Worm (Caenorhabditis elegans) whole organism, dauer: ENCODE results near the gene eif-2Bepsilon.

ENCODE experiments used
- unc-62 ChIP-seq: sonication (generic microtip); optimal IDR thresholded peaks from 2 replicates; lab custom pipeline; 2017; ENCODE audit warnings: missing biosample characterization, missing genetic modification reagents, missing genetic modification characterization

Gene eif-2Bepsilon

DNA sequence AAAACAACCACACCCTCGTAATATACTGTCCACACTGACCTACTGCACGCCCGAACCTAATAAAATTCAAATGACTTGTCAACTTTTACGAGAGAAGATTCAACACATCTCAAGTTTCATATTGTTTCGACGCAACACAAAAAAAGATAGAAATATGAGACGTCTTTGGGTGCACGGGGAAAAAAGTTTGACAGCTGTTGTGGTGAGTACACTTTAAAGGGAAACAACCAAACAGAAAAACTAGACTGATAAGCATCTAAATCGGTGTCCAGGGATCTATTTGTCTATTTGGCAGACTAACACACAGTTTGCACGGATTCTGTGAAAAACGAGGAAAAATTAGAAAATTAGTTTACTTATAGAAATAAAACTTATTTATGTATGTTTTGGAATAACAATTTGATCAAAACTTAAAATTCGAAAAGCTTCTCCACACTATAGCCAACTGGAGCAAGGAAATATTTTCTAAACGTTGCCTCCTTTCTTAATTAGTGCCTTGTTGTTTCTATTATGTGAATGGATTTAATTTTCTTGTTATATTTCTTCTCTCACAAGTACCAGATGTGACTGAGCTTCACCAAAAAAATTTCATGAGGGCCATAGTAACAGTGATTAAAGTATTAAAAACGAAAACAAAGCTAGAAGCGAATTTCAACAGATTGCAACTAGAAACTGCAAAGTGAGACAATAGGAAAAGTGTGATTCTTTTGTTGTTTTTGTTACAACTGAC lies 17.9 kb upstream of the eif-2Bepsilon start:
- TF ChIP-seq unc-62 (GFP tag; lab: Kevin White, UChicago) = no peak

DNA sequence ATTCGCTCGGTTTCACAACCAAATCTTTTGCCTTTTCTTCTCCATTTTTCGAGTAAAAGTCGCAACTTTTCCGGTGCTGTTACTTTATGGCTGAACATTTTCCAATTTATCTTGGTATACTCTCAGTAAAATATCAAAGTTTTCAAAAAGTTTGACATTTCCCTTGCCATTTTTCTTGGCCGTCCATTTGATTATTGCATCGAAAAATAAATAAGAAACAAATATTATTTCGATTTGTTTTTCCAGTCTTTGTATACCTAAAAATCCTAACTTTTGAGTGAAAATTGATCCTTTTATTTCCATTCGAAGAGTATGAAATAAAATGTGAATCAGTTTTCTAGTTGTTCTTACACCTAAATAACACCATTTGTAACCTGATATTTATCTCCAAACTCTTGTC lies 15.2 kb upstream of the eif-2Bepsilon start:
- no peak for TF ChIP-seq unc-62 (GFP tag; lab: Kevin White, UChicago)

DNA sequence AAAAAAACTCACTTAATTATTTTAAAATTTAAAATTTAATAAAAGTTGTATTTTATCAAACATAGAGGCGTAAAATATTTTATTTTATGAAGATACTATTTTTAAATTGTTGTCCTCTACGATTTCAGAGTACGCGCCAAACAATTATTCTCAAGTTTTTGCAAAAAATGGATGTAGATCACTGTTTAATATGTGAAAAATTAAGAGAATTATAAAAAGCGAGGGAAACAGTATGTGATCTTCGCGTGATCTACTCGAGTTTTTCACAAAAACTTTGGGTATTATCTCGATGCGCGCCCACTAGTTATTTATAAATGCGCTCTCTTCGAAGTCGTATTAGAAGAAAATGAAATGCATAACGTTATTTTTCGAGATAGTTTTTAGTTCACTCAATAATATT lies 12.8 kb upstream of the eif-2Bepsilon start:
- no peak for TF ChIP-seq unc-62 (GFP tag; lab: Kevin White, UChicago)

DNA sequence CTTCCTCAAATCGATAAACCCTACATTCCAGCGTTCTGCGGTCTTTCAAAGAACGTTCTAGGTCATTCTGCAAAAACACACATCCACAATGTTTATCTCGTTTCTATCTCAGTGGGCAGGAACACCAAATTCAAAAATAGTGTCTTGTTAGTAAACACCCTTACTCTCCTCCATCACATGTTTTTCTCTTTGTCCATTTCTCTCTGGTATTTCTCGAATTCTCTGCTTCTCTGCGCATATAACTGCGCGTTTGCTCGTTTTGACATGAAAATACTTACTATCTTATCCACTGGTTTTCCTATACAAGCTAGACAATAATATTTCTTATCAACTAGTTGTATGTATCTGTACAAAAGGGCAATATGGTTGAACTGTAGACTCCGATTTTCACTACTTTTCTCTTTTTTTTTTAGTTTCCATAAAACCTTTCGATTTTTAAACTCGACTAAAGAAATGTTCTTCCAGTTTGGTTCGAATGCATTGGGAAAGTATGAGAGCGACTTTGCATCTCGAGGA lies 11.0 kb upstream of the eif-2Bepsilon start, which contains the start of gene pyr-1:
TSS of gene pyr-1 (plus strand) at position 466 of the 516 bp plus-strand sequence.
- no peak for TF ChIP-seq unc-62 (GFP tag; lab: Kevin White, UChicago)

DNA sequence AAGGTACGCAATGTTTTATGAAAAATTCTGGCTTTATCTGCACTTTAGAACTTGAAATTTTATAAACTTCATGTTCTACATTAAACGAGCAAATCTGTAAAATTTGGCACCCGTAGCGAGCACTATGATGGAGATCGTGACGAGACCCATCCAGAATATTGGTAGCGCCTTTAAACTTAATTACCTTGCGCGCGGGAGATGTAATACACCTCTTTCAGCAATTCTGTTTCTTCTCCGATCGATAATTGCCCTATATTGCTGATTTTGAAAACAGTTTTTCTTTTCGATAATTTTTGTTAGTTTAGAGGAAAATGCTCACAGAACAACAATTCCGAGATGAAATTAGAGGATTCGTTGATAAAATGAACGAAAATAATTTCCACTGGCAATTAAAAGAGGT lies 2.8 kb upstream of the eif-2Bepsilon start, which contains the start of gene atg-10:
TSS of gene atg-10 (plus strand) at position 301 of the 400 bp plus-strand sequence.
- no peak for TF ChIP-seq unc-62 (GFP tag; lab: Kevin White, UChicago)

DNA sequence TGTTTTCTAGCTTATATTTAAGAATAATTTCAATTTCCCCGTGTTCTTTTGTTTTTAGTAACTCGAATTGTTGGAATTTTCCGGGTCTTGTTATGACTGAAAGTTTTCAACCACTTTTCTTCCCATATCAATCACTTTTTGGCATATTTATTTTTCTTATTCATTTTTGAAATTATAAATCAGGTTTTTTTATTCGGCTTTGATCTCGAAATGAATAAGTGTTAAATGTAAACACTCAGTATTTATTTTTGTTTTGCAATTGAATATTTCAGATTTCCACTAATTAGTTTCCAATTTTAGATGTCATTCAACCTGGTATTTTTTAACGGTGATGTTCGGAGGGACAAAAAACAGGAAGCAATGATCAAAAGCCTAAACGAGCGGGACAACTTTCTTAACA lies 2.9 kb downstream of the eif-2Bepsilon start, which contains the start of gene etc-1:
TSS of gene etc-1 (plus strand) at position 301 of the 400 bp plus-strand sequence.
- no peak for TF ChIP-seq unc-62 (GFP tag; lab: Kevin White, UChicago)

DNA sequence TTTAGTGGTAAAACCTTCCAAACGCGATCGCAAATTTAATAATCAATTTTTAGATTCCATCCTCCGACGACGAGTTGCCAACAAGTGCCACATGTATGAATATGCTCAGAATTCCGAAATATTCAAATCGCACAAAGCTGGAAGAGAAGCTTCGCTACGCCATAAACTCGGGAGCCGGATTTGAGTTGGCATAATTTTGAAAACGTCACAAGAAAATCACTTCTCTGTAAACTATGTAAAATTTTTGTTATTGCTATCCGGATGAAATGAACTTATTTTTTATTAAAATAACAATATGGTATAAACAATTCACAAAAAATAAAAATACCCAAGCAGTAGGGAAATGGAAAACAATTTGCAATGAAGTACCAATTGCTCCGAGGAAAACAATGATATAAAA lies 7.2 kb downstream of the eif-2Bepsilon start:
- TF ChIP-seq unc-62 (GFP tag; lab: Kevin White, UChicago) = no peak

DNA sequence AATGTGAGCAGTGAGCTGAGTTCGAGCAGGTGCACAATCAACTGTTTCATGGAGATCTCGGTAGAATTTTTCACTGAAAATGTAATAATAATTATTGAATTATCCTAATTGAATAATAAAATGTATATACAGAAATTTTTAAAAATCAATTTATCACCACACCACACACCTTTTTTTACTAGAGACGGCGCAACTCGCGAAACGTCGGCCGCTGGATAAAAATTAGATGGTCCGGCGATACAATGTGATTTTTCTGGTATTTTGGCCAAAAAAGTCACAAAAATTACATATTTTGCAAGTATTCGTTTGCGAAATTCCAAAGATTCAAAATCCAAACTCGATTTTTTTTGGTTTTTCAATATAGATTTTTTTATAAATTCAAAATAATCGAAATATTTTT lies 9.2 kb downstream of the eif-2Bepsilon start:
- TF ChIP-seq unc-62 (GFP tag; lab: Kevin White, UChicago) = no peak

DNA sequence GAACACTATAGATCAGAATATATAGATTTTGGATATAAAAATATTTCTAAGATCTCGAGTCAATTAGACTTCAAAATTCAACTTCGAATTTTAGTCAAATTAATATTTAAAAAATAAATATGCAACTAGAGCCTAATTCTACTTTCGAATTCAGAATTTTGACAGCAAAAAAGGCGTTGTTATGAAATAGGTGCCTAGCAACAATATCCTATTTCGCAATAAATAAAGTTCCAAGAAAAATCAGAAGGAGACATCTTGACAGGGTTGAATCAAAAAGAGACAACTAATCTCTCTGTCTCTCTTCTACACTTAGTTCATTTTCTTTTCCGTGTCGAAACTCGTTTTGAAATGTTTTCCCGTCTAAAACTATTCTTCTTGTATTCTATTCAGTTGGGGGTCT lies 13.7 kb downstream of the eif-2Bepsilon start:
- no peak for TF ChIP-seq unc-62 (GFP tag; lab: Kevin White, UChicago)

DNA sequence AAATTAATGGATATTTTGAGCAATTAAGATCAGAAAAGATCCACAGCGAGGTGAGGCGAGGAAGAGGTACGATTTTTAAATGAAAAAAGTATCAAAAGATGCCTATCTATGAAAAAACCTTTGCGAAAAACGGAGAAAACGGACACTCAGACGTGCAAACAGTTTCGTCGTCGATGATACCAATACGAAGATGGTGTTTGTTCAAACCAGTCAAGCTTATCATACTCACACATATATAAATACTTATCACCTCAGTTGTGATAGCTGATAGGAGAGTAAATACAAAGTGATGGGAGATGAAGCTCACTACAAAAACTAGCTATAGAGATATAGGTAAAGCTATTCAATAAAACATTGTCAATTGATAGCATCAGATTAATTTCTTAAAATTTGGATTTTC lies 18.1 kb downstream of the eif-2Bepsilon start:
- TF ChIP-seq unc-62 (GFP tag; lab: Kevin White, UChicago) = no peak

DNA sequence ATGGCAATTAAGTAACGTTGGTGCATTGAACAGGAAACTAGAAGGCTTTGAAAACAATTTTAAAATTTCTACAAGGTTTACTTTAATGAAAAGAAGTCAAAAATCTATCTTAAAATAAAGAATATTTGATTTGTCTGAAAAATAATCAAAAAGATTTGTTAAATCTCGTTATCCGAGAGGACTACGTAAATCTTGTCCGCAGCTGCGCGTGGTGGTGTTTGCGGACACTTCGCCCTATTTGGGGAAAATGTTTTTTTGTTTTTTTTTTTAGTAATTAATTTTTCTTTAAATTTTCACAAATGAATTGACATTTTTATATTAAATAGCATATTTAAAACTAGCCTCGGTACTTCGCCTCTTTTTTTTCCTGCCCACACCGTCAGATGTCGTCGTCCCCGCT lies 22.3 kb downstream of the eif-2Bepsilon start:
- no peak for TF ChIP-seq unc-62 (GFP tag; lab: Kevin White, UChicago)

DNA sequence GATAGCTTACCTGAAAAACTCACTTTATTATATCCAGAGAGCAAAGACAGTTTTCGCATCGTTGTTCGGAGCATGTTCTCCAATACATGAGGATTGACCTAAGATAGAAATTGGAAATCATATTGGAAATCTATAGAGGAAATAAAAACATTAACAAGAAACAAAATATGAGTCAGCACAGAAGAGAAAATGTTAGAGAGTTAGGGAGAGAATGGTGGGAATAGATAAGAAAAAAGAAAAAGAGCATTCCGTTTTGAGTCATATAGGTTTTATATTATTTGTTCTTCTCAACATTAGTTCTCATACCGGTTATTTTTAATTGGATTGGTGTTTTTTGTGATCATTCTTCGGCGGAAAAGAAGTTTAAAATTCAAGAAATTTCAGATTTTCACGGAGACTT lies 23.2 kb downstream of the eif-2Bepsilon start, which contains the start of gene hgap-2:
TSS of gene hgap-2 (minus strand) at position 101 of the 400 bp plus-strand sequence.
- TF ChIP-seq unc-62 (GFP tag; lab: Kevin White, UChicago) = no peak

DNA sequence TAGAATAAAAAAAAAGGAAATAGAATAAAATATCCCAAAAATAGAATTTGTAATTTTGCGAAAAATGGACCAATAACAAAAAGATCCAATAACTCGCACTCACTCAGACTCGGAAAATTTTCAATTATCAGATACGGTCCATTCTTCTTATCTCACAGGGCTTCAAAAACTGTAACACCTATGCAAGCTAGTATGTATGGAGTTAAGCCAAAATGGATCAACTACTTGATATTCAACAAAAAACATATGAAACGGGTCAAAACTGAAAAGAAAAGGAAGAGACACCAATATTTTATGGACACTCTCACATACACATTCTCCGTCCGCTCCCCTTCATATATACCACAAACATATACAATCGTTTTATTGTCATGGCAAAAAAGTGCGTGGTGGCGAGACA lies 24.0 kb downstream of the eif-2Bepsilon start, which contains the start of gene C34C6.9:
TSS of gene C34C6.9 (plus strand) at position 301 of the 400 bp plus-strand sequence.
- TF ChIP-seq unc-62 (GFP tag; lab: Kevin White, UChicago) = no peak

DNA sequence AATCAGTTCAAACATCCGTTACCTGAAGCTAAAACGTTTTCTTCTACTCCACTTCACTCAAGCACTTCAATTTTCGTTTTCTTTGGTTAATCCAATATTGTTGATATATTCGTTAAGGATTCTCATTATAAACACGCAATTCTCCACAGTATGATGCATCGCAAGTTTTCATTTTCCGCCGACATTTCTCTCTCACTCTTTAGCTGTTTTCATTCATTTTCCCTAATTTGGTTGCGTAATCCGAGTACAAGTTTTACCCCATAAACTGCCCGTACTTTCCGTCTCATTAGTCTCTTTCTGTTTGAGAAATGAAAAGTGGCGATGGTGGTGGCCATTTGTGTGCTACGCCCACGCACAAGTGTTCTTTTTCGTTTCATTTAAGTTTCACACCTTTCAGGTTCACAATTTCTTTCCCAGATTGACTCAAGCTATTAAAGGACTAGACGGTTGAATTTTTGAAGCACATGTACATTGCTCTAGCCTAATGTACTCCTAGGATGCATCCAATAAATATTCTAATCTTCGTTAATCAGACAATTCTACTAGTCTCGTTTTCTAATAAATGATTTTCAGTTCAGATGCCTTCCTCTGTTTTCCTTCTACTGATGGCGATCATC lies 29.8 kb downstream of the eif-2Bepsilon start, which contains the start of gene C34C6.3:
TSS of gene C34C6.3 (plus strand) at position 567 of the 617 bp plus-strand sequence.
- no peak for TF ChIP-seq unc-62 (GFP tag; lab: Kevin White, UChicago)

DNA sequence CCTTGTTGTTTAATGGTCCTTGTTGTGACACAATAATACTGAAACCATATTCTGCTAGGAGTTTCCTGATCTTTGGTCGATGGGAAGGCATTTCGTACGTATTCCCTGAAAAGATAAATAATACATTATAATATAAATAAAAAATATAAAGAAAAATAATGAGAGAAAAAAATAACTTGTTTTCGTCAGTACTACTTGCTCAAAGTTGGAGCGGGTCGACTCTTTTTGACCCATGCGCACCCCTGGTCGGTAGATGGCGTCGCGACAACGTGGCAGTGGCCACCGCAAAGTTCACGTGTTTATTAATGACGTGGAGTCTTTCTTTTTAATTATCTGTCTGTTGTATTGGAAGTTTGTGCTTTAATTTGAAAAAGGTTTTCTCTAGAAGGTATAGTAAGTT lies 34.1 kb downstream of the eif-2Bepsilon start, which contains the start of gene C34C6.10:
TSS of gene C34C6.10 (minus strand) at position 101 of the 400 bp plus-strand sequence.
- no peak for TF ChIP-seq unc-62 (GFP tag; lab: Kevin White, UChicago)

DNA sequence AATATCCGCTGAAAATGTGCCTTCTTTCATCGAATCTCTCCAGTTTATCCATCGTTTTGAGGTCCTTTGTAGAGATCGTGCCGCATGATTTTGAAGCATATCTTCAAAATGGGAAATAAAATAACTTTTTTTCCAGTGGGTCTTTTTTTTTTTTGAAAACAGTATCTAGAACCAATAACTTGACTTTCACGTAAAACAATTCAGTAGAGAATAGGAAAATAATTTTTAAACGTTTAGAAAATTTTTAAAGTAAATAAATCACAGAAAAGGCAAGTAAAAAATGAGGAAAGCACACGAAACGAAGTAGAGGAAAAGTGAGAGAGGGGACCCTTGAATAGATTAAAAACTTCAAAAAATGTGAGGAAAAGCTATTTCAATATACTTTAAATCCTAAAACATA lies 37.2 kb downstream of the eif-2Bepsilon start, which contains the start of gene chdh-1:
TSS of gene chdh-1 (minus strand) at position 101 of the 400 bp plus-strand sequence.
- TF ChIP-seq unc-62 (GFP tag; lab: Kevin White, UChicago) = no peak
